Worm (Caenorhabditis elegans) whole organism, L2 larva: ENCODE results near the gene H38K22.9.

Source experiments
- nhr-23 ChIP-seq: fragments of 150-350 bp; optimal IDR thresholded peaks from 2 replicates; lab custom pipeline; 2014; ENCODE audit warnings: missing biosample characterization, missing genetic modification reagents, missing genetic modification characterization
- skn-1 ChIP-seq: sonication (generic microtip); optimal IDR thresholded peaks from 2 replicates; lab custom pipeline; 2017; ENCODE audit warnings: missing biosample characterization, missing genetic modification characterization
- zag-1 ChIP-seq: fragments of 150-350 bp; optimal IDR thresholded peaks from 2 replicates; lab custom pipeline; 2014; ENCODE audit warnings: missing biosample characterization, missing genetic modification characterization
- ztf-11 ChIP-seq: sonication (generic microtip); optimal IDR thresholded peaks from 2 replicates; lab custom pipeline; 2017; ENCODE audit warnings: missing biosample characterization, missing genetic modification characterization

DNA sequence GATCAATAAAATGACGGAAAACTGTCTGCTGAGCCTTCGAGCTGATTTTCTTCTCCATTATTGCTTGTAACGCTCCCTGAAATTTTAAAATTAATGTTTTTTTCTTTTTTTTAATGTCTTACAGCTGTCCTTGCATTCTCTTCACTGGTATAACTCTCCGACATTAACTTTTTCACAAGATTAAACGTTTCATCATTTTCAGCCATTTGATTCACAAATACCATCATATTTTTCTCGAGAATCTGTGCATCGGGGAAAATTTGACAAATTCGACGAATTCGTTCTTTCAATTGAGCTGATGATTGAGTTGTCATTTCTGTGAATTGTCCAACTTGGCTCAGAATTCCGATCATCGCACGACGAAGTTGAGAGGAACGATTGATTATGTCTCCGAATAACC is 14.7 kb upstream of the H38K22.9 start:
- TF ChIP-seq ztf-11 (no peak), skn-1 (tag; lab: Kevin White, UChicago) (no peak), nhr-23 (no peak), zag-1 (tag; lab: Kevin White, UChicago) (no peak)
